Fruit fly (Drosophila melanogaster): Measurements from ENCODE around the gene CG14257.

dm6 chr3R:27076618-27077017 lies 948 bp downstream of the CG14257 start:
- TF ChIP-seq Pif1B (GFP tag; optimal IDR thresholded peaks at IDR 0.05) (no peak), CG32121 (GFP tag; IDR thresholded peaks at IDR 0.05) (no peak), CG4496 (GFP tag; IDR thresholded peaks at IDR 0.05) (no peak), CG34367 (tag; optimal IDR thresholded peaks at IDR 0.05) (no peak), CG9948 (tag; optimal IDR thresholded peaks at IDR 0.05) (no peak), Ets98B (GFP tag; IDR thresholded peaks at IDR 0.05) (no peak)
